Worm (Caenorhabditis elegans) whole organism, L3 larva: Measurements from ENCODE around the gene idpp-2.

Source experiments
- ZK546.5 ChIP-seq: sonication (generic microtip); optimal IDR thresholded peaks from 2 replicates; lab custom pipeline; 2017; ENCODE audit warnings: missing biosample characterization, missing genetic modification characterization
- elt-2 ChIP-seq: sonication (generic microtip); optimal IDR thresholded peaks from 2 replicates; lab custom pipeline; 2016; ENCODE audit warnings: missing genetic modification reagents, mild to moderate bottlenecking, missing genetic modification characterization, missing compliant biosample characterization
- elt-3 ChIP-seq, 3 experiments: fragments of 150-350 bp in 1 of 3; sonication (generic microtip) in 2 of 3; optimal IDR thresholded peaks; 2 replicates in 2 of 3; 4 replicates in 1 of 3; lab custom pipeline; 2014 to 2017; ENCODE audit warnings: missing biosample characterization in 3 of 3, missing genetic modification characterization in 3 of 3
- fos-1 ChIP-seq: fragments of 150-350 bp; optimal IDR thresholded peaks from 2 replicates; lab custom pipeline; 2014; ENCODE audit warnings: missing biosample characterization, missing genetic modification characterization
- mdl-1 ChIP-seq: fragments of 150-350 bp; optimal IDR thresholded peaks from 2 replicates; lab custom pipeline; 2014; ENCODE audit warnings: missing biosample characterization, missing genetic modification characterization
- nhr-12 ChIP-seq: fragments of 150-350 bp; optimal IDR thresholded peaks from 2 replicates; lab custom pipeline; 2014; ENCODE audit warnings: missing biosample characterization, missing genetic modification characterization
- pha-4 ChIP-seq: fragments of 150-350 bp; optimal IDR thresholded peaks from 2 replicates; lab custom pipeline; 2014; ENCODE audit warnings: missing biosample characterization, missing genetic modification reagents, missing genetic modification characterization
- pqm-1 ChIP-seq: fragments of 150-350 bp; optimal IDR thresholded peaks from 2 replicates; lab custom pipeline; 2017; ENCODE audit warnings: missing biosample characterization, missing genetic modification characterization, inconsistent platforms
- unc-39 ChIP-seq: sonication (generic microtip); optimal IDR thresholded peaks from 4 replicates; lab custom pipeline; 2017; ENCODE audit warnings: missing biosample characterization, missing genetic modification characterization
- unc-62 ChIP-seq: fragments of 150-350 bp; sonication (generic microtip); optimal IDR thresholded peaks from 4 replicates; lab custom pipeline; 2014; ENCODE audit warnings: missing biosample characterization, missing genetic modification reagents, missing genetic modification characterization

ce11 chrV:27604-28003, 26.2 kb downstream of the idpp-2 start:
- TF ChIP-seq ZK546.5 (no peak), unc-62 (no peak), pqm-1 (no peak), nhr-12 (no peak), pha-4 (no peak), fos-1 (tag; lab: Kevin White, UChicago) (no peak), mdl-1 (tag; lab: Kevin White, UChicago) (no peak), elt-3 (tag; optimal IDR thresholded peaks at IDR 0.05; lab: Kevin White, UChicago) (no peak), unc-39 (tag; lab: Kevin White, UChicago) (no peak), elt-2 (tag; lab: Kevin White, UChicago) (no peak)
